Worm (Caenorhabditis elegans) whole organism, young adult: Measurements from ENCODE around the gene tebp-1.

ENCODE experiments used
- B0035.1 ChIP-seq: sonication (generic microtip); optimal IDR thresholded peaks from 2 replicates; lab custom pipeline; 2016; ENCODE audit warnings: missing genetic modification characterization, mild to moderate bottlenecking, missing compliant biosample characterization, missing genotype, missing genetic modification reagents
- D2030.7 ChIP-seq: fragments of 200-800 bp; sonication (Bioruptor generic); IDR thresholded peaks from 2 replicates; pipeline ENCODE4 v1.3.6; 2022; ENCODE audit warnings: missing genetic modification reagents, missing genetic modification characterization, missing compliant biosample characterization
- F33H1.4 ChIP-seq: fragments of 200-800 bp; sonication (Bioruptor generic); IDR thresholded peaks from 2 replicates; pipeline ENCODE4 v1.3.6; 2022; ENCODE audit warnings: missing genetic modification reagents, missing genetic modification characterization, missing compliant biosample characterization
- F49E8.2 ChIP-seq: sonication (generic microtip); optimal IDR thresholded peaks from 3 replicates; lab custom pipeline; 2017; ENCODE audit warnings: missing genetic modification characterization, mild to moderate bottlenecking, missing compliant biosample characterization, antibody characterized with exemption, moderate library complexity; ENCODE audit not compliant: insufficient read depth
- T07F8.4 ChIP-seq: sonication (generic microtip); optimal IDR thresholded peaks from 2 replicates; lab custom pipeline; 2016; ENCODE audit warnings: mild to moderate bottlenecking, missing genetic modification characterization, moderate library complexity, missing compliant biosample characterization
- Y95B8A.8 ChIP-seq: fragments of 200-800 bp; sonication (Bioruptor generic); IDR thresholded peaks from 2 replicates; pipeline ENCODE4 v1.3.6; 2022; ENCODE audit warnings: missing genetic modification reagents, missing genetic modification characterization, missing compliant biosample characterization
- ZK185.1 ChIP-seq: sonication (generic microtip); optimal IDR thresholded peaks from 2 replicates; lab custom pipeline; 2016; ENCODE audit warnings: mild to moderate bottlenecking, missing genetic modification characterization, missing compliant biosample characterization; ENCODE audit not compliant: poor library complexity, severe bottlenecking
- aptf-2 ChIP-seq: fragments of 200-800 bp; sonication (Bioruptor generic); conservative IDR thresholded peaks from 2 replicates; pipeline ENCODE4 v1.3.6; 2022; ENCODE audit warnings: missing genetic modification reagents, missing genetic modification characterization, missing compliant biosample characterization
- aptf-3 ChIP-seq: fragments of 200-800 bp; sonication (Bioruptor generic); IDR thresholded peaks from 2 replicates; pipeline ENCODE4 v1.3.6; 2022; ENCODE audit warnings: missing genetic modification characterization, missing compliant biosample characterization
- atf-7 ChIP-seq: sonication (generic microtip); optimal IDR thresholded peaks from 2 replicates; lab custom pipeline; 2017; ENCODE audit warnings: mild to moderate bottlenecking, missing genetic modification characterization, missing compliant biosample characterization
- attf-3 ChIP-seq: fragments of 200-800 bp; sonication (Bioruptor generic); conservative IDR thresholded peaks from 2 replicates; pipeline ENCODE4 v1.3.6; 2022; ENCODE audit warnings: missing genetic modification reagents, missing genetic modification characterization, missing compliant biosample characterization
- bed-1 ChIP-seq: fragments of 200-800 bp; sonication (Bioruptor generic); IDR thresholded peaks from 2 replicates; pipeline ENCODE4 v1.3.6; 2022; ENCODE audit warnings: missing genetic modification reagents, missing genetic modification characterization, missing compliant biosample characterization
- bed-2 ChIP-seq: fragments of 200-800 bp; sonication (Bioruptor generic); IDR thresholded peaks from 2 replicates; pipeline ENCODE4 v1.3.6; 2022; ENCODE audit warnings: missing genetic modification reagents, missing genetic modification characterization, missing compliant biosample characterization
- cebp-1 ChIP-seq, 2 experiments: fragments of 200-800 bp in 1 of 2; sonication (Bioruptor generic) in 1 of 2; sonication (generic microtip) in 1 of 2; IDR thresholded peaks in 1 of 2; optimal IDR thresholded peaks in 1 of 2; 2 replicates each; pipeline versions ENCODE4 v1.3.6 to Lab custom; 2017 to 2022; ENCODE audit warnings: missing compliant biosample characterization in 2 of 2, missing genetic modification characterization in 2 of 2, mild to moderate bottlenecking in 1 of 2, missing genetic modification reagents in 1 of 2, moderate library complexity in 1 of 2
- ceh-27 ChIP-seq: fragments of 200-800 bp; sonication (Bioruptor generic); optimal IDR thresholded peaks from 2 replicates; lab custom pipeline; 2018; ENCODE audit warnings: mild to moderate bottlenecking, missing genetic modification characterization, moderate library complexity, missing compliant biosample characterization
- ceh-40 ChIP-seq: fragments of 200-800 bp; sonication (Bioruptor generic); IDR thresholded peaks from 2 replicates; pipeline ENCODE4 v1.3.6; 2022; ENCODE audit warnings: missing genetic modification characterization, missing compliant biosample characterization
- ceh-58 ChIP-seq: fragments of 200-800 bp; sonication (Bioruptor generic); IDR thresholded peaks from 2 replicates; pipeline ENCODE4 v1.3.6; 2022; ENCODE audit warnings: missing genetic modification characterization, missing compliant biosample characterization
- ceh-91 ChIP-seq: fragments of 200-800 bp; sonication (Bioruptor generic); IDR thresholded peaks from 2 replicates; pipeline ENCODE4 v1.3.6; 2022; ENCODE audit warnings: missing genetic modification reagents, missing genetic modification characterization, missing compliant biosample characterization
- die-1 ChIP-seq: sonication (generic microtip); optimal IDR thresholded peaks from 2 replicates; lab custom pipeline; 2016; ENCODE audit warnings: missing genotype, mild to moderate bottlenecking, missing genetic modification characterization, missing compliant biosample characterization
- dpl-1 ChIP-seq: fragments of 150-350 bp; optimal IDR thresholded peaks from 2 replicates; lab custom pipeline; 2014; ENCODE audit warnings: missing biosample characterization, missing genetic modification reagents, missing genetic modification characterization
- efl-1 ChIP-seq: fragments of 150-350 bp; optimal IDR thresholded peaks from 2 replicates; lab custom pipeline; 2014; ENCODE audit warnings: missing biosample characterization, missing genetic modification reagents, missing genetic modification characterization
- egl-44 ChIP-seq: fragments of 200-800 bp; sonication (Bioruptor generic); IDR thresholded peaks from 2 replicates; pipeline ENCODE4 v1.3.6; 2022; ENCODE audit warnings: missing genetic modification reagents, missing genetic modification characterization, missing compliant biosample characterization
- lag-1 ChIP-seq: fragments of 200-800 bp; sonication (Bioruptor generic); IDR thresholded peaks from 2 replicates; pipeline ENCODE4 v1.3.6; 2022; ENCODE audit warnings: missing genetic modification reagents, missing genetic modification characterization, missing compliant biosample characterization
- let-607 ChIP-seq, 2 experiments: fragments of 200-800 bp in 1 of 2; sonication (Bioruptor generic) in 1 of 2; sonication (generic microtip) in 1 of 2; optimal IDR thresholded peaks; 2 replicates each; lab custom pipeline; 2016 to 2018; ENCODE audit warnings: mild to moderate bottlenecking in 2 of 2, missing compliant biosample characterization in 2 of 2, missing genetic modification characterization in 2 of 2, moderate library complexity in 2 of 2, missing genotype in 1 of 2
- lin-35 ChIP-seq, 3 experiments: fragments of 150-350 bp in 2 of 3; sonication (generic microtip) in 1 of 3; optimal IDR thresholded peaks; 2 replicates each; lab custom pipeline; 2014 to 2018; ENCODE audit warnings: missing biosample characterization in 3 of 3, missing genetic modification characterization in 3 of 3, missing genetic modification reagents in 3 of 3
- lin-54 ChIP-seq: fragments of 200-800 bp; sonication (Bioruptor generic); optimal IDR thresholded peaks from 2 replicates; lab custom pipeline; 2018; ENCODE audit warnings: mild to moderate bottlenecking, missing genetic modification characterization, missing compliant biosample characterization
- lir-1 ChIP-seq: fragments of 200-800 bp; sonication (Bioruptor generic); conservative IDR thresholded peaks from 2 replicates; pipeline ENCODE4 v1.3.6; 2022; ENCODE audit warnings: missing genetic modification reagents, missing genetic modification characterization, missing compliant biosample characterization
- lsl-1 ChIP-seq: fragments of 200-800 bp; sonication (Bioruptor generic); optimal IDR thresholded peaks from 2 replicates; lab custom pipeline; 2018; ENCODE audit warnings: mild to moderate bottlenecking, missing genetic modification characterization, moderate library complexity, missing compliant biosample characterization
- madf-6 ChIP-seq: fragments of 200-800 bp; sonication (Bioruptor generic); IDR thresholded peaks from 2 replicates; pipeline ENCODE4 v1.3.6; 2022; ENCODE audit warnings: missing genetic modification reagents, missing genetic modification characterization, missing compliant biosample characterization
- madf-8 ChIP-seq: fragments of 200-800 bp; sonication (Bioruptor generic); conservative IDR thresholded peaks from 2 replicates; pipeline ENCODE4 v1.3.6; 2022; ENCODE audit warnings: missing genetic modification reagents, missing genetic modification characterization, missing compliant biosample characterization
- mcd-1 ChIP-seq: fragments of 200-800 bp; sonication (Bioruptor generic); IDR thresholded peaks from 2 replicates; pipeline ENCODE4 v1.3.6; 2022; ENCODE audit warnings: missing genetic modification reagents, missing genetic modification characterization, missing compliant biosample characterization
- mel-28 ChIP-seq: sonication (generic microtip); optimal IDR thresholded peaks from 2 replicates; lab custom pipeline; 2016; ENCODE audit warnings: borderline replicate concordance, mild to moderate bottlenecking, missing genetic modification characterization, missing compliant biosample characterization
- nfyb-1 ChIP-seq: fragments of 200-800 bp; sonication (Bioruptor generic); IDR thresholded peaks from 2 replicates; pipeline ENCODE4 v1.3.6; 2022; ENCODE audit warnings: missing genetic modification reagents, missing genetic modification characterization, missing compliant biosample characterization
- nhr-120 ChIP-seq: fragments of 200-800 bp; sonication (Bioruptor generic); IDR thresholded peaks from 2 replicates; pipeline ENCODE4 v1.3.6; 2022; ENCODE audit warnings: missing genetic modification characterization, missing compliant biosample characterization
- nhr-90 ChIP-seq: sonication (generic microtip); optimal IDR thresholded peaks from 2 replicates; lab custom pipeline; 2016; ENCODE audit warnings: missing genotype, mild to moderate bottlenecking, missing genetic modification characterization, missing compliant biosample characterization
- snpc-3.4 ChIP-seq: sonication (generic microtip); optimal IDR thresholded peaks from 2 replicates; lab custom pipeline; 2017; ENCODE audit warnings: missing genetic modification characterization, mild to moderate bottlenecking, missing compliant biosample characterization, antibody characterized with exemption, moderate library complexity, missing genotype, missing genetic modification reagents
- tbp1 ChIP-seq: fragments of 200-800 bp; sonication (Bioruptor generic); optimal IDR thresholded peaks from 2 replicates; lab custom pipeline; 2018; ENCODE audit warnings: mild to moderate bottlenecking, missing genetic modification characterization, missing compliant biosample characterization
- tbx-9 ChIP-seq: sonication (generic microtip); optimal IDR thresholded peaks from 2 replicates; lab custom pipeline; 2016; ENCODE audit warnings: borderline replicate concordance, missing genetic modification characterization, inconsistent platforms, missing compliant biosample characterization
- unc-130 ChIP-seq: sonication (generic microtip); optimal IDR thresholded peaks from 2 replicates; lab custom pipeline; 2016; ENCODE audit warnings: missing genetic modification reagents, missing genetic modification characterization, missing compliant biosample characterization
- unc-62 ChIP-seq: fragments of 150-350 bp; optimal IDR thresholded peaks from 2 replicates; lab custom pipeline; 2014; ENCODE audit warnings: missing biosample characterization, missing genetic modification reagents, missing genetic modification characterization
- xnd-1 ChIP-seq: sonication (generic microtip); optimal IDR thresholded peaks from 2 replicates; lab custom pipeline; 2016; ENCODE audit warnings: missing genotype, missing genetic modification reagents, missing genetic modification characterization, missing compliant biosample characterization
- zim-3 ChIP-seq: sonication (generic microtip); optimal IDR thresholded peaks from 2 replicates; lab custom pipeline; 2017; ENCODE audit warnings: mild to moderate bottlenecking, missing genetic modification characterization, moderate library complexity, missing compliant biosample characterization
- ztf-18 ChIP-seq: sonication (generic microtip); optimal IDR thresholded peaks from 2 replicates; lab custom pipeline; 2016; ENCODE audit warnings: missing genotype, mild to moderate bottlenecking, missing genetic modification characterization, missing compliant biosample characterization
- ztf-25 ChIP-seq: fragments of 200-800 bp; sonication (Bioruptor generic); IDR thresholded peaks from 2 replicates; pipeline ENCODE4 v1.3.6; 2022; ENCODE audit warnings: missing genetic modification reagents, missing genetic modification characterization, missing compliant biosample characterization

Gene tebp-1

DNA sequence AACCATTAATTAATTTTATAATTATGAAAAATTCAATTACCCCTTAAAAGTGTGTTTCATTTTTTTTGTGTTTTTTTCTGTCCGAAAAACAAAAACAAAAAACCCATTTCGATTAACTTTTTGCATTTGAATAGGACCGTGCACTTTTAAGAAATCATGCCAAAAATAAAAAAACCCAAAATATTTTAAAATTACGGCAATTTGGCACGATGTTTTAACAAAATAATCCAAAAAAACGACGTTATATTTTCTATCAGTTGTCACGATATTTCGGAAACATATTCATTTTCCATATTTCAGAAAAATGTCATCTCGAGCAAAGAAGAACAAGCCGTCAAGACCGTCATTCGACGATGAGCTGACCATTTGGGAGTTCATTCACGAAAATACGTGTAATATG is at the start of gene tebp-1:
tebp-1 (plus strand) TSS at position 301 of the 400 bp plus-strand sequence.
- TF ChIP-seq Y95B8A.8 (GFP tag; lab: Robert Waterston, UW) (no peak), ztf-25 (GFP tag; lab: Robert Waterston, UW) (no peak), nhr-120 (GFP tag; lab: Robert Waterston, UW) (no peak), aptf-2 (GFP tag; lab: Robert Waterston, UW) (no peak), ZK185.1 (no peak), aptf-3 (no peak)

DNA sequence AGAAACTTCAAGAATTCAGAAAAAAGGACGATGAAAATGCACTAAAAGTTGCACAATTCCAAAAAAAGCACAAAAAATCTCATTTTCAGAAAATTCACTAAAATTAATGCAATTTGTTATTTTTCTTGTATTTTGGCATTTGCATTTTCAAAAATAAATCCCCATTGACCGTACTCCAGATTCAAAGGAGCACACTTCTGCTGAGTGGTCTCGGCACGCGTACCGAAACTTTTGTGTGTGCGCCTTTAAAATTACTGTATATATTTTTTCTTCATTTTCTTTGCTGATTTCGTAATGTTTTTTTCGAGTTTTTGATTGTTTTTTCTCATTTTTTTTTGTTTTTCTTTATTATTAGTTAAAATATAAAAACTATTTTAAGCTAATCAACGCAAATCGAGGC is 49.6 kb upstream of the tebp-1 start:
- TF ChIP-seq dpl-1 (no peak), cebp-1 (GFP tag; IDR thresholded peaks at IDR 0.05; lab: Robert Waterston, UW) (no peak), cebp-1 (tag; optimal IDR thresholded peaks at IDR 0.05; lab: Kevin White, UChicago) (no peak), die-1 (tag; lab: Kevin White, UChicago) (no peak), madf-8 (GFP tag; lab: Robert Waterston, UW) (peak; percentile 81), F33H1.4 (GFP tag; lab: Robert Waterston, UW) (peak; percentile 93), mcd-1 (GFP tag; lab: Robert Waterston, UW) (no peak), ztf-18 (tag; lab: Kevin White, UChicago) (no peak), tbp1 (GFP tag; lab: Kevin White, UChicago) (peak; percentile 9), bed-1 (GFP tag; lab: Robert Waterston, UW) (no peak), F49E8.2 (tag; lab: Kevin White, UChicago) (peak; percentile 50), aptf-3 (no peak), xnd-1 (tag; lab: Kevin White, UChicago) (peak; percentile 78), lsl-1 (peak; percentile 95), bed-2 (no peak), ceh-40 (no peak), attf-3 (GFP tag; lab: Robert Waterston, UW) (no peak), nhr-90 (tag; lab: Kevin White, UChicago) (no peak), efl-1 (GFP tag; lab: Kevin White, UChicago) (peak; percentile 55), tbx-9 (tag; lab: Kevin White, UChicago) (no peak), zim-3 (tag; lab: Kevin White, UChicago) (no peak), D2030.7 (GFP tag; lab: Robert Waterston, UW) (peak; percentile 65; the same call in 1 of the 2 replicates), lag-1 (no peak), aptf-2 (GFP tag; lab: Robert Waterston, UW) (no peak), ceh-91 (GFP tag; lab: Robert Waterston, UW) (peak; percentile 66), T07F8.4 (no peak), ceh-27 (GFP tag; lab: Kevin White, UChicago) (no peak), let-607 (tag; optimal IDR thresholded peaks at IDR 0.05; lab: Kevin White, UChicago) (no peak), ztf-25 (GFP tag; lab: Robert Waterston, UW) (no peak), mel-28 (tag; lab: Kevin White, UChicago) (no peak), snpc-3.4 (tag; lab: Kevin White, UChicago) (peak; percentile 34), unc-62 (GFP tag; lab: Kevin White, UChicago) (no peak), egl-44 (GFP tag; lab: Robert Waterston, UW) (no peak), madf-6 (GFP tag; lab: Robert Waterston, UW) (peak; percentile 94), B0035.1 (tag; lab: Kevin White, UChicago) (no peak), lin-54 (GFP tag; lab: Kevin White, UChicago) (peak; percentile 38), unc-130 (GFP tag; lab: Kevin White, UChicago) (no peak), ceh-58 (GFP tag; lab: Robert Waterston, UW) (no peak), atf-7 (tag; lab: Kevin White, UChicago) (no peak), lir-1 (GFP tag; lab: Robert Waterston, UW) (no peak), nfyb-1 (GFP tag; lab: Robert Waterston, UW) (no peak), lin-35 (GFP tag; optimal IDR thresholded peaks at IDR 0.05; lab: Kevin White, UChicago) (no peak)
